Fruit fly (Drosophila melanogaster) whole organism, embryonic: Measurements from ENCODE around the gene VhaM9.7-b.

Experiments used
- Adf1 ChIP-seq: fragments of 200-800 bp; sonication (Bioruptor generic); IDR thresholded peaks from 2 replicates; pipeline ENCODE4 v1.3.6; 2022; ENCODE audit warnings: missing biosample characterization, missing genetic modification characterization
- CG10209 ChIP-seq: fragments of 200-800 bp; sonication (Bioruptor generic); optimal IDR thresholded peaks from 3 replicates; lab custom pipeline; 2017; ENCODE audit warnings: missing biosample characterization, mild to moderate bottlenecking, missing genetic modification characterization, missing genetic modification reagents
- CG10274 ChIP-seq: fragments of 200-800 bp; sonication (Bioruptor generic); optimal IDR thresholded peaks from 3 replicates; lab custom pipeline; 2017; ENCODE audit warnings: missing biosample characterization, mild to moderate bottlenecking, missing genetic modification characterization
- CG10431 ChIP-seq: fragments of 200-800 bp; sonication (Bioruptor generic); optimal IDR thresholded peaks from 3 replicates; lab custom pipeline; 2018; ENCODE audit warnings: missing biosample characterization, mild to moderate bottlenecking, missing genetic modification characterization
- CG10959 ChIP-seq: fragments of 200-800 bp; sonication (Bioruptor generic); IDR thresholded peaks from 2 replicates; pipeline ENCODE4 v1.3.6; 2022; ENCODE audit warnings: missing biosample characterization, missing genetic modification characterization
- CG11695 ChIP-seq: fragments of 200-800 bp; sonication (Bioruptor generic); IDR thresholded peaks from 3 replicates; pipeline ENCODE4 v1.3.6; 2022; ENCODE audit warnings: missing biosample characterization, missing genetic modification characterization
- CG12104 ChIP-seq: fragments of 200-800 bp; sonication (Bioruptor generic); optimal IDR thresholded peaks from 3 replicates; lab custom pipeline; 2016; ENCODE audit warnings: missing biosample characterization, missing genetic modification characterization
- CG1233 ChIP-seq: fragments of 200-800 bp; sonication (Bioruptor generic); optimal IDR thresholded peaks from 4 replicates; lab custom pipeline; 2018; ENCODE audit warnings: missing biosample characterization, mild to moderate bottlenecking, missing genetic modification characterization
- CG12942 ChIP-seq: fragments of 200-800 bp; sonication (Bioruptor generic); optimal IDR thresholded peaks from 3 replicates; lab custom pipeline; 2016; ENCODE audit warnings: missing biosample characterization, missing genetic modification characterization
- CG13287 ChIP-seq: fragments of 200-800 bp; sonication (Bioruptor generic); IDR thresholded peaks from 2 replicates; pipeline ENCODE4 v1.3.6; 2022; ENCODE audit warnings: missing biosample characterization, missing genetic modification characterization; ENCODE audit not compliant: partially characterized antibody
- CG13624 ChIP-seq: fragments of 200-800 bp; sonication (Bioruptor generic); optimal IDR thresholded peaks from 2 replicates; lab custom pipeline; 2016; ENCODE audit warnings: missing biosample characterization, missing genetic modification characterization
- CG14014 ChIP-seq: fragments of 200-800 bp; sonication (Bioruptor generic); IDR thresholded peaks from 2 replicates; pipeline ENCODE4 v1.3.6; 2022; ENCODE audit warnings: missing biosample characterization, missing genetic modification characterization
- CG14667 ChIP-seq: fragments of 200-800 bp; sonication (Bioruptor generic); IDR thresholded peaks from 2 replicates; pipeline ENCODE4 v1.3.6; 2022; ENCODE audit warnings: missing biosample characterization, missing genetic modification characterization
- CG1603 ChIP-seq: fragments of 200-800 bp; sonication (Bioruptor generic); optimal IDR thresholded peaks from 2 replicates; lab custom pipeline; 2019; ENCODE audit warnings: missing biosample characterization, mild to moderate bottlenecking, missing genetic modification characterization, moderate library complexity
- CG16813 ChIP-seq: fragments of 200-800 bp; sonication (Bioruptor generic); IDR thresholded peaks from 3 replicates; pipeline ENCODE4 v1.3.6; 2022; ENCODE audit warnings: missing biosample characterization, missing genetic modification characterization; ENCODE audit not compliant: partially characterized antibody
- CG16815 ChIP-seq: fragments of 200-800 bp; sonication (Bioruptor generic); optimal IDR thresholded peaks from 3 replicates; lab custom pipeline; 2017; ENCODE audit warnings: missing biosample characterization, mild to moderate bottlenecking, missing genetic modification characterization
- CG2116 ChIP-seq: fragments of 200-800 bp; sonication (Bioruptor generic); optimal IDR thresholded peaks from 3 replicates; lab custom pipeline; 2018; ENCODE audit warnings: missing biosample characterization, mild to moderate bottlenecking, missing genetic modification characterization
- CG2202 ChIP-seq: fragments of 200-800 bp; sonication (Bioruptor generic); optimal IDR thresholded peaks from 2 replicates; lab custom pipeline; 2018; ENCODE audit warnings: missing biosample characterization, mild to moderate bottlenecking, missing genetic modification characterization
- CG2678 ChIP-seq: fragments of 200-800 bp; sonication (Bioruptor generic); optimal IDR thresholded peaks from 3 replicates; lab custom pipeline; 2019; ENCODE audit warnings: missing biosample characterization, mild to moderate bottlenecking, missing genetic modification characterization, moderate library complexity
- CG4424 ChIP-seq: fragments of 200-800 bp; sonication (Bioruptor generic); optimal IDR thresholded peaks from 3 replicates; lab custom pipeline; 2016; ENCODE audit warnings: missing biosample characterization, missing genetic modification characterization
- CG7745 ChIP-seq: fragments of 200-800 bp; sonication (Bioruptor generic); optimal IDR thresholded peaks from 2 replicates; lab custom pipeline; 2018; ENCODE audit warnings: missing biosample characterization, mild to moderate bottlenecking, missing genetic modification characterization, moderate library complexity
- CG8281 ChIP-seq: fragments of 200-800 bp; sonication (Bioruptor generic); optimal IDR thresholded peaks from 2 replicates; lab custom pipeline; 2018; ENCODE audit warnings: missing biosample characterization, mild to moderate bottlenecking, missing genetic modification characterization, moderate library complexity
- CG9609 ChIP-seq: fragments of 200-800 bp; sonication (Bioruptor generic); optimal IDR thresholded peaks from 3 replicates; lab custom pipeline; 2016; ENCODE audit warnings: missing biosample characterization, missing genetic modification characterization
- CG9876 ChIP-seq: fragments of 200-800 bp; sonication (Bioruptor generic); optimal IDR thresholded peaks from 2 replicates; lab custom pipeline; 2016; ENCODE audit warnings: missing biosample characterization, missing genetic modification characterization
- D19B ChIP-seq: fragments of 200-800 bp; sonication (Bioruptor generic); optimal IDR thresholded peaks from 2 replicates; lab custom pipeline; 2017; ENCODE audit warnings: missing biosample characterization, mild to moderate bottlenecking, missing genetic modification characterization
- Hey ChIP-seq: fragments of 200-800 bp; sonication (Bioruptor generic); optimal IDR thresholded peaks from 3 replicates; lab custom pipeline; 2018; ENCODE audit warnings: missing biosample characterization, mild to moderate bottlenecking, missing genetic modification characterization
- Max ChIP-seq: fragments of 200-800 bp; sonication (Bioruptor generic); optimal IDR thresholded peaks from 2 replicates; lab custom pipeline; 2016; ENCODE audit warnings: missing biosample characterization, mild to moderate bottlenecking, missing genetic modification characterization
- NK7.1 ChIP-seq: fragments of 200-800 bp; sonication (Bioruptor generic); optimal IDR thresholded peaks from 3 replicates; lab custom pipeline; 2016; ENCODE audit warnings: missing biosample characterization, missing genetic modification characterization
- Oaz ChIP-seq: fragments of 200-800 bp; sonication (Bioruptor generic); IDR thresholded peaks from 2 replicates; pipeline ENCODE4 v1.3.6; 2022; ENCODE audit warnings: missing biosample characterization, missing genetic modification characterization
- Poxn ChIP-seq: fragments of 200-800 bp; sonication (Bioruptor generic); IDR thresholded peaks from 2 replicates; pipeline ENCODE4 v1.3.6; 2022; ENCODE audit warnings: missing biosample characterization, missing genetic modification characterization
- Rx ChIP-seq: fragments of 200-800 bp; sonication (Bioruptor generic); IDR thresholded peaks from 2 replicates; pipeline ENCODE4 v1.3.6; 2022; ENCODE audit warnings: missing biosample characterization, missing genetic modification characterization
- Six4 ChIP-seq: fragments of 200-800 bp; sonication (Bioruptor generic); optimal IDR thresholded peaks from 2 replicates; lab custom pipeline; 2016; ENCODE audit warnings: missing biosample characterization, missing genetic modification characterization
- Sox100B ChIP-seq: fragments of 200-800 bp; sonication (Bioruptor generic); optimal IDR thresholded peaks from 3 replicates; lab custom pipeline; 2018; ENCODE audit warnings: missing biosample characterization, mild to moderate bottlenecking, missing genetic modification characterization
- Usf ChIP-seq: fragments of 200-800 bp; sonication (Bioruptor generic); optimal IDR thresholded peaks from 2 replicates; lab custom pipeline; 2017; ENCODE audit warnings: missing genotype, missing biosample characterization, missing genetic modification characterization
- amos ChIP-seq: fragments of 200-800 bp; sonication (Bioruptor generic); IDR thresholded peaks from 2 replicates; pipeline ENCODE4 v1.3.6; 2022; ENCODE audit warnings: missing biosample characterization, missing genetic modification characterization; ENCODE audit not compliant: partially characterized antibody
- bab2 ChIP-seq: fragments of 200-800 bp; sonication (Bioruptor generic); optimal IDR thresholded peaks from 2 replicates; lab custom pipeline; 2016; ENCODE audit warnings: missing biosample characterization, missing genetic modification characterization
- cwo ChIP-seq: fragments of 200-800 bp; sonication (Bioruptor generic); optimal IDR thresholded peaks from 3 replicates; lab custom pipeline; 2017; ENCODE audit warnings: missing biosample characterization, missing genetic modification characterization, mild to moderate bottlenecking, moderate library complexity, missing genetic modification reagents
- da ChIP-seq: fragments of 200-800 bp; sonication (Bioruptor generic); optimal IDR thresholded peaks from 2 replicates; lab custom pipeline; 2016; ENCODE audit warnings: missing biosample characterization, missing genetic modification characterization
- esg ChIP-seq: fragments of 200-800 bp; sonication (Bioruptor generic); conservative IDR thresholded peaks from 2 replicates; pipeline ENCODE4 v1.3.6; 2022; ENCODE audit warnings: missing biosample characterization, missing genetic modification characterization
- fru ChIP-seq: fragments of >200 bp; optimal IDR thresholded peaks from 2 replicates; lab custom pipeline; 2017
- inv ChIP-seq: fragments of 200-800 bp; sonication (Bioruptor generic); IDR thresholded peaks from 2 replicates; pipeline ENCODE4 v1.3.6; 2022; ENCODE audit warnings: missing biosample characterization, missing genetic modification characterization; ENCODE audit not compliant: partially characterized antibody
- klu ChIP-seq: fragments of 200-800 bp; sonication (Bioruptor generic); IDR thresholded peaks from 2 replicates; pipeline ENCODE4 v1.3.6; 2022; ENCODE audit warnings: missing biosample characterization, missing genetic modification characterization
- otp ChIP-seq: fragments of 200-800 bp; sonication (Bioruptor generic); IDR thresholded peaks from 3 replicates; pipeline ENCODE4, ENCODE4 v1.3.6; 2022; ENCODE audit warnings: missing biosample characterization, missing genetic modification characterization
- scrt ChIP-seq: fragments of 200-800 bp; sonication (Bioruptor generic); optimal IDR thresholded peaks from 2 replicates; lab custom pipeline; 2018; ENCODE audit warnings: missing biosample characterization, mild to moderate bottlenecking, missing genetic modification characterization, moderate library complexity
- seq ChIP-seq: fragments of 200-800 bp; sonication (Bioruptor generic); IDR thresholded peaks from 2 replicates; pipeline ENCODE4 v1.3.6; 2022; ENCODE audit warnings: missing biosample characterization, missing genetic modification characterization
- wdn ChIP-seq: fragments of 200-800 bp; sonication (Bioruptor generic); IDR thresholded peaks from 2 replicates; pipeline ENCODE4 v1.3.6; 2022; ENCODE audit warnings: missing biosample characterization, missing genetic modification characterization
- wek ChIP-seq: fragments of 200-800 bp; sonication (Bioruptor generic); optimal IDR thresholded peaks from 3 replicates; lab custom pipeline; 2018; ENCODE audit warnings: missing biosample characterization, mild to moderate bottlenecking, missing genetic modification characterization, moderate library complexity

The VhaM9.7-b gene

DNA sequence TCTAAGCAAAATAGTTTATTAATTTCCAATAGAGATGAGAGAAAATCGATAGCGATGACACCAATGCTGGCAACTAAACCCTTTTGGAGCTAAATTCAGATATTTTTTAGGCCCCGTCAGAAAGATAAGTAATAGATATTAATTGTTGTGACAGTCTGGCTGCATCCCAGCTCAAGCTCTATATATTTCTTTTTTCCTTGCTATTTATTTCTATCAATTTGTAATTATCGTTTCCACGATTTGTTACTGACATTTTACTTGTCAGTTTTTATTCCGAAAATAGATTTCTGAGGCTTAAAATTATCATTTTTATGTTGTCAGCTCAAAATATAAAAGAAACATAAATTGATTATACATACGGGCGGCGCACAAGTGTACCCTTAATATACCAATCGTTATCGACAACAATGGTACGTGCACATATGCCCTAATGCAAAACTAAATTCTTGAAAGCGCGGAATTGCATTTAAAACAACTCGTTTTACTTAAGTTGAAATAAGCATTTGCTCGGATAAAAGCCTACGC, 29.2 kb downstream of the VhaM9.7-b start, which contains the start of the genes CRIF and SMC5 (continued):
- TF ChIP-seq CG1603 (tag; lab: Kevin White, UChicago): peak; percentile 13
- TF ChIP-seq CG12942 (GFP tag; lab: Kevin White, UChicago): peak; percentile 62
- no peak for TF ChIP-seq Adf1 (GFP tag; lab: Robert Waterston, UW)
- no peak for TF ChIP-seq fru (lab: Kevin White, UChicago)
- TF ChIP-seq cwo (GFP tag; lab: Kevin White, UChicago): no peak
- TF ChIP-seq CG10959 (GFP tag; lab: Robert Waterston, UW): no peak
- peak; percentile 70 for TF ChIP-seq CG2116
- no peak for TF ChIP-seq otp (GFP tag; lab: Robert Waterston, UW)
- TF ChIP-seq amos (GFP tag; lab: Robert Waterston, UW): no peak
- peak; percentile 73 for TF ChIP-seq CG13624
- TF ChIP-seq Oaz (GFP tag; lab: Robert Waterston, UW): no peak
- TF ChIP-seq CG2678 (tag; lab: Kevin White, UChicago): no peak
- TF ChIP-seq CG11695 (GFP tag; lab: Robert Waterston, UW): no peak
- TF ChIP-seq Max (GFP tag; lab: Kevin White, UChicago): peak; percentile 62
- TF ChIP-seq wek: peak; percentile 94
- TF ChIP-seq CG16813 (GFP tag; lab: Robert Waterston, UW): 0 out of 3 replicates have a peak, but pooled peaks have one; percentile 30
- TF ChIP-seq Poxn (GFP tag; lab: Robert Waterston, UW): no peak
- TF ChIP-seq Six4 (GFP tag; lab: Kevin White, UChicago): peak; percentile 51
- peak; percentile 68 for TF ChIP-seq CG4424 (GFP tag; lab: Kevin White, UChicago)
- peak; percentile 54 for TF ChIP-seq CG16815 (GFP tag; lab: Kevin White, UChicago)
- peak; percentile 39 for TF ChIP-seq da
- no peak for TF ChIP-seq Usf (GFP tag; lab: Kevin White, UChicago)
- TF ChIP-seq CG14667: no peak
- TF ChIP-seq CG8281 (tag; lab: Kevin White, UChicago): no peak
- peak; percentile 71 for TF ChIP-seq bab2 (GFP tag; lab: Kevin White, UChicago)
- TF ChIP-seq CG9876 (GFP tag; lab: Kevin White, UChicago): peak; percentile 48
- no peak for TF ChIP-seq Rx (GFP tag; lab: Robert Waterston, UW)
- peak; percentile 69 for TF ChIP-seq CG9609
- TF ChIP-seq CG10274 (GFP tag; lab: Kevin White, UChicago): no peak
- peak; percentile 31 for TF ChIP-seq CG12104
- no peak for TF ChIP-seq CG2202 (tag; lab: Kevin White, UChicago)
- TF ChIP-seq CG13287 (GFP tag; lab: Robert Waterston, UW): no peak; the same call in 1 of the 2 replicates

DNA sequence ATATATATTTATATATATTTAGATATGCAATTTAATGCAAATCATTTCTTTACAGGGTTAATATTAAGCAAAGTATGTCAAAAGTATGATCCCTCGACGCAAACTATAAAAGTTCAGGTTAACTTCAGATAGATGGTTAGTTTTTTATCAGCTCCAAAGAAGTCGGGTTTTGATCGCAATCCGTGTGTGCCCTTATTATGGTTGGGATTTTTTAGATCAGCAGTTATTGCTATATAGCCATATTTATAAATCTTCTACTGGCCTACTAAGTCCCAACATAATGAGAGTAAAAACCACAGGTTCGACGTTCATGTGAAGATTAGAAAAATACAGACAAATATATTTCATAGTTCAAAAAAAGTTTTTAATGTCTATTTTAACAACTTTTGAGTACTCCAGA, 34.2 kb downstream of the VhaM9.7-b start, which contains the start of gene EMC10:
Gene EMC10 (plus strand): TSS at position 301 of the 400 bp plus-strand sequence.
- TF ChIP-seq CG14014 (GFP tag; lab: Robert Waterston, UW) (no peak), inv (no peak), CG10209 (GFP tag; lab: Kevin White, UChicago) (no peak), CG7745 (no peak), klu (GFP tag; lab: Robert Waterston, UW) (no peak), scrt (no peak), D19B (GFP tag; lab: Kevin White, UChicago) (no peak), CG10274 (GFP tag; lab: Kevin White, UChicago) (no peak), esg (GFP tag; lab: Robert Waterston, UW) (no peak), seq (GFP tag; lab: Robert Waterston, UW) (no peak), Oaz (GFP tag; lab: Robert Waterston, UW) (no peak), Hey (tag; lab: Kevin White, UChicago) (no peak), CG1603 (tag; lab: Kevin White, UChicago) (no peak), CG1233 (no peak), Sox100B (no peak), wdn (no peak), NK7.1 (GFP tag; lab: Kevin White, UChicago) (no peak), CG10431 (GFP tag; lab: Kevin White, UChicago) (no peak)
